Worm (Caenorhabditis elegans) whole organism, L4/young adult: ENCODE data around the gene F28F9.2.

ENCODE experiments used
- W03F9.2 ChIP-seq: fragments of 150-350 bp; optimal IDR thresholded peaks from 2 replicates; lab custom pipeline; 2014; ENCODE audit warnings: missing biosample characterization, missing genetic modification characterization
- dao-5 ChIP-seq: sonication (generic microtip); optimal IDR thresholded peaks from 2 replicates; lab custom pipeline; 2016; ENCODE audit warnings: missing genotype, missing genetic modification characterization, moderate library complexity, missing compliant biosample characterization
- him-1 ChIP-seq: sonication (generic microtip); optimal IDR thresholded peaks from 2 replicates; lab custom pipeline; 2016; ENCODE audit warnings: missing genotype, missing genetic modification reagents, missing genetic modification characterization, missing compliant biosample characterization

The F28F9.2 gene

DNA sequence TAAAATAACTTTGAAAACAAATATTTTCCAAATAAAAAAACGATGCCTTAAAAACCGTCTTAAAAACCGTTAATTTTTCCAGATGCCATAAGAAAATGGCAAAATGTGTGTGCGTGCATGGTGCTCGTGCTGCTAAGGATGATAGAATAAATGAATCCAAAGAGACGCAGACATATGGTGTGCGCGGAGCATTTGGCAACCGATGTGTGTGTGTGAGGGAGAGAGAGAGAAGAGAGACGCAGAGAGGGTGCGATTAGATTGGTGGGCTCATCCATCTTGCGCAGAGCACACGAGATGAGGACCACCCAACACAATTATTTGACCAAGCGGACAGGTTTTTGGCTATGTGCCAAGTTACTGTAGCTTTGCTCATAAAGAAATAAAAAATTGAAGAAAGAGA lies 14.8 kb upstream of the F28F9.2 start:
- TF ChIP-seq dao-5 (tag; lab: Kevin White, UChicago), result no peak
- TF ChIP-seq W03F9.2 (tag; lab: Kevin White, UChicago), result no peak
- no peak for TF ChIP-seq him-1 (tag; lab: Kevin White, UChicago)

DNA sequence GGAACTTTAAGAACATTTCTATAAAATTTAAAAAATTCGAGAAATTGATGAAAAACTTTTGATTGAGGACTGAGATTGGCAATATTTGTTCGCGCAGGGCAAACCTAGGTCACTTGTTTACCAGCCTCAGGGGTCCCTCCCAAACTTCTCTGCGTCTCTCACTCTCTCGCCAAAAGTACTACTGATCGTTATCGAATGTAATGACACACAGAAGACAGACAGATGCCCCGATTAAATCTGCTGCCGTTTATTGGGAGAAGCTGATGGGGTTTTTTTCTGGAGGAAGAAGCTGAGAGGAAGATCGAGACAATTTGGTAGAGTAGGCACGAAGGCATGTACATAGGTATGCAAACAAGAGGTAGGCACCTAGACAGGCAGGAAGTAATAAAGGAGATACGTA lies 14.1 kb upstream of the F28F9.2 start:
- no peak for TF ChIP-seq W03F9.2 (tag; lab: Kevin White, UChicago)
- no peak for TF ChIP-seq dao-5 (tag; lab: Kevin White, UChicago)
- no peak for TF ChIP-seq him-1 (tag; lab: Kevin White, UChicago)

DNA sequence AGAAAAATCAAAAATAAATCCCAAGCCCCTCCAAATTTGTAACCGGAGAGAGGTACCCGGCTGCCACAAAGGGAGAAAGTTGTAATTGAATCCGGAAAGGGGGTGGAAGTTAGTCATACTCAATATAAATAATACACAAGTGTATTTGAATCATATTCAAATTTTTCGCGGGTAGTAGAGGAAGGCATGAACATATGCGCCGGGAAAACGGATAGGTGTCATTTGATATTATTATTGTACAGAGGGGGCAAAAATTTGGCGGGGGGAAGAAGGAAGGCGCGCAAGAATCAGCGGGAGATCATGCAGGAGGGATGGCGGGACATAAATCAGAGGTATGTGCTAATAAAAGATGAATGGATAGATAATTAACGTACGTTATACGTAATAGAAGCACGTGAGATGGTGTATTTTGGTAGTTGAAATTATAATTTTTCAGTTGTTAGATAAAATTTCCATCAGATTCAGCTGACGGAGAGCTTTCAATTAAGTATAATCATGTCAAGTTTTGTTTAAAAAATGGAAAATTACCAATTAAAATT lies 12.9 kb upstream of the F28F9.2 start, which contains the start of gene F28F9.3:
Gene F28F9.3 (plus strand): TSS at position 301 of the 539 bp plus-strand sequence.
- TF ChIP-seq dao-5 (tag; lab: Kevin White, UChicago) (no peak), W03F9.2 (tag; lab: Kevin White, UChicago) (no peak), him-1 (tag; lab: Kevin White, UChicago) (no peak)

DNA sequence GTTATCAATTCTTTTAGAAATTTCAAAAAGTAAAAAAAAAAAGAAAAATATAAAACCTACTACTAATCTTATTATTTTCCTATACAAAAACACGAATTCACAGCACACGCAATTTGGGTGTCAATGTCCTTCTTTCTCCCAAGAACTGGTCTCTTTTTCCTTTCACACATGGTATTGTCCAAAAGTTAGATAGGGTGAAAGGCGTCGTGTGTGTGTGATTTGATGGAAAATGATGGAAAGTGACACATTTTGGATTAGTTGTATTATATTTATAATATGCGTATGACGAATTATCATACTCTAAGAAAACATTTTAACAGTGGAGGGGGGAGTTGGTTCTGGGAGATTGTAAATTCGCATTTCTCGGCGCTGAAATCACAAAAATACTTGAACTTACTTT lies 11.8 kb upstream of the F28F9.2 start:
- TF ChIP-seq W03F9.2 (tag; lab: Kevin White, UChicago), result no peak
- no peak for TF ChIP-seq him-1 (tag; lab: Kevin White, UChicago)
- TF ChIP-seq dao-5 (tag; lab: Kevin White, UChicago), result no peak

DNA sequence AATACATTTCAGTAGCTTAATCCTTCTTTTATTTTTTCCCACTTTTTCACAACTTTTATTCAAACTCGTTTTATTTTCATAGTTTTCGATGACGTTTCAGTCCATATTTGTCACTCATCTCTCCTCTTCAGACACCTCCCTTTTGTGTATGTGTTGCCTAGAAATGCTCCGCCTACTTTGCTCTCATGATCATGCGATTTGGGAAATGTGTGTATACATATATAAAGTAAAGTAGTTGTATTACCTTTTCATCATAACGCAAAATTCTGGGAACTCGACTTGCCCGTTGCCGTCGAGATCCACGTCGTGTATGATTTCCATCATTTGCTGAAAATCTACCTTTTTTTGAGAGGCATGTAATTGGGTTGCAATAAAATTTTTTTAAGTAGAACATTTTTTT lies 7.5 kb upstream of the F28F9.2 start:
- TF ChIP-seq him-1 (tag; lab: Kevin White, UChicago), result no peak
- TF ChIP-seq dao-5 (tag; lab: Kevin White, UChicago), result no peak
- TF ChIP-seq W03F9.2 (tag; lab: Kevin White, UChicago), result no peak

DNA sequence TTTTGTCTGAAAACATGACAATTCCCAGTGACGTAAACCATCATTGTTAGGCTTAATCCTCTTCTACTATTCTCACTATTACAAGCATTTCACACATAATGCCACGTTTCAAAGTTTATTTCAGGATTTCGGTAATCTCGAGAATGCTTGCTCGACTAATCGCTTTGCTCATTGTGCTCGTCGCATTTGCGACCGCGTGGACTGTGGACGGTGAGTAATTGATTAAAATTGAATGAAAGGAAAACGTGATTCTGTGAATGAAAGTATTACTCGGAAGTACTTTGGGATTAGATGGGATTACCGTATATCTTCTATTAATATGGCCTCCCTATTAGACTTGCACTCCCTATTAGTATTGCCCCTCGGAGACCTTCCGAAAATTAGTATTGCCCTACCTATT lies 5.7 kb upstream of the F28F9.2 start:
- TF ChIP-seq dao-5 (tag; lab: Kevin White, UChicago) (no peak), him-1 (tag; lab: Kevin White, UChicago) (no peak), W03F9.2 (tag; lab: Kevin White, UChicago) (no peak)

DNA sequence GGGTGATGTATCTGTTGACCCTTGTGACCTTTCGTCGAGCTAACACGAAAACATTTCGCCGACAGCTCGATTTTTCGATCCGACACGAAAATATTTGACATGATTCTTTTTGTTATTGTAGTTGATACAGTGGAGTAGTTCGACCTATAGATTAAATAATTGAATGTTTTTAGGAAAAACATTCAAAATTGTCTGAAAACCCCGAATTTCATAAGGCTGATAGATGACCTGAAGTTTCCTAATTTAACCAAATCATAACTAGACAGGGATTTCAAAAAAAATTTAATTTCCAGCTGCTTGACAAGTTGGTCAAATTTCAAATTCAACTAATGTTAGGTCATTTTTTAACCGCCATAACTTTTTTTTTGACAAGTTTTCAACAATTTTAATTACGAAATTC lies 4.5 kb upstream of the F28F9.2 start, which contains the start of gene cal-3:
Gene cal-3 (minus strand): TSS at position 101 of the 400 bp plus-strand sequence.
- TF ChIP-seq him-1 (tag; lab: Kevin White, UChicago) (no peak), dao-5 (tag; lab: Kevin White, UChicago) (no peak), W03F9.2 (tag; lab: Kevin White, UChicago) (no peak)

DNA sequence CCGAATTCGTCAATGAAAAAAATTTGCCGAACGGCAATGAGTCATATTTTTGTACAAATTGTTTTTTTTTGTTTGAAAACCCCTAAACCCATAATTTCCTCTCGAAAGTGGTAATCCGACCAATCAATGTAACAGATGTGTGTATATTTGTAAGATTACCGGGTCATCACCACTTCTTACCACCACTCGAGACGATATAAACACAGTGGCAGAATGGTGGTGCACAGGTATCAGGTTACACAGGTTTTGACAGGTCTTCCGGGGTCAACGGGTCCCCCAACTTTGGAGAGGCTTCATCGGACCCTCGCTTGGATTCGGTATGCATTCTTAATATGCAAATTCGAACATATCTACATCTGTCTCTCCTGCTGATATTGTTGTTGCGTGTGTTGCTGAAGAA lies 833 bp upstream of the F28F9.2 start:
- TF ChIP-seq W03F9.2 (tag; lab: Kevin White, UChicago) (no peak), dao-5 (tag; lab: Kevin White, UChicago) (no peak), him-1 (tag; lab: Kevin White, UChicago) (no peak)

DNA sequence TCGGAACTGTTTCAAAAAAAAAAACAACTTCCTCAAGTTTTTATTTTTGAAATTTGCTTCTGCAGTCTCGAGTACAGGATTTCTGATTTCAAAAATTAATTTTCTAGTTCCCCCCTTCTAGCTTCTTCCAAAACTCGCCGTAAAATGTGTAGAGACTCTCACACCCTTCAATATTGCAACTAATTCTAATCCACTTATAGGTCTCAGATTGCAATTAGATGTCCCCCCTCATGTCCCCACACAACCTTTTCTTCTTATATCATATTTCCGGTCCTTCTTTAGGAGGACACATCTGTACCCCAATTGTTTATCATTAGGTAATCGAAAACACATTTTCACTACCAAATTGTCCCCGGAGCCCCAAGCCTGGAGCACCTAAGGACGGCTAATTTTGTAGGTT lies 960 bp downstream of the F28F9.2 start:
- TF ChIP-seq him-1 (tag; lab: Kevin White, UChicago), result no peak
- no peak for TF ChIP-seq dao-5 (tag; lab: Kevin White, UChicago)
- no peak for TF ChIP-seq W03F9.2 (tag; lab: Kevin White, UChicago)

DNA sequence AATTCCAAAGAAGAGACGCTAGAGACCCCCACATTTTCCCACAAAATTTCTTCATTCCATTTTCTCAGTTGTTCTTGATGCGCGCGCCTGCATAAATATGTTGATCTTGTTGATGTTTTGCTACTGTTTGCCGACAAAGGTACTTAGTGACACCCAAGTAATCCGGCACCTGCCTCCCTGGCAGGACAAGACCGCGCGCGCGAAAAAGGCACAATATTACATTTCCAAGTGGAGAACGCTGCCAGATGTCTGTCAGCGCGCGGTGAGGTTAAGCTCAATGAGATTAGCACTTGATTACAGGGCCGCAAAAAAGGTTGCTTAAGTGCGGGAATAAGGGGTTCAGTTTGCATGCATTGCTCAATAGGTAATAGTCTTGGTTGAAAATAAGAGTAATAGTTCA lies 2.1 kb downstream of the F28F9.2 start:
- TF ChIP-seq him-1 (tag; lab: Kevin White, UChicago) (no peak), W03F9.2 (tag; lab: Kevin White, UChicago) (no peak), dao-5 (tag; lab: Kevin White, UChicago) (no peak)

DNA sequence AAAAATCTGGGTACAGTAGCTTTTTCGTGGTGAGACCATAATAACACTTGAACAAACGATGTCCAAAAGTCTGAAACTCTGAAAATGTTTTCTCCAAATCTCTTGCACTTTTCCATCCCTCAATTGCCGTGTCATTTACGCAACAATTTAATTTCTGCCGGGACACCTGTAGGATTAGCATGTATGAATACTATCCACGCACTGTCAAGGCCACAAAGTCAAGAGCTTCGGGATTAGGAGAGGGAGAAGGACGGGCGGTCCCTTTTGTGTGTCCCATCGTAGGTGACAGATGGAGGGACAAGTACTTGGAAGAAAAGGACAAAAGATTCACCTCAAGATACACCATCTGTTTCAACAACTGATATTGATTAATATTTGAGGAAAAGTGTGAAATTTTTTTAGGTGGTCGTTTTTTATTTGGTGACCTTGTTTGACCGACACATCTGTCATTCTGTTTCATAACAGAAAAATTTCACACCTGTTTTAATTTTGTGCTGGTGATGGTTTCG lies 3.6 kb downstream of the F28F9.2 start:
- no peak for TF ChIP-seq dao-5 (tag; lab: Kevin White, UChicago)
- no peak for TF ChIP-seq him-1 (tag; lab: Kevin White, UChicago)
- TF ChIP-seq W03F9.2 (tag; lab: Kevin White, UChicago), result no peak

DNA sequence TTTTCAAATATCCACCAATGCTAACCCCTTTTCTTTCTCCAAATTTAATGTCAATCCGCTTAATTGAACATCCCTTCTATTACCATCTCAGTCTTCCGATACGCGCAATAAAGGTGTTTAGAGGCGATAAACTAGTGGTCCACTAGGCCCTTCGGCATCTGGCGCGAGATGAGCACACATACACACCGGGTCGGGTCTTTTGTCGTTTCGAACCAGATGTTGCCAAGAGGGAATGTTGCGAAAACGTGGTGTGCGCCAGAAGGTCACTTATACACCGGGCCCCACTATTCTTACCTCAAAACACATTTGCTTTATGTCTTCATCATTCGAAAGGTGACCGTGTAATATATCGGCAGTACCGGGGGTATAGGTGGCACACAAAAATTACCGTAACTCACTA lies 4.5 kb downstream of the F28F9.2 start:
- TF ChIP-seq dao-5 (tag; lab: Kevin White, UChicago) (no peak), him-1 (tag; lab: Kevin White, UChicago) (no peak), W03F9.2 (tag; lab: Kevin White, UChicago) (no peak)

DNA sequence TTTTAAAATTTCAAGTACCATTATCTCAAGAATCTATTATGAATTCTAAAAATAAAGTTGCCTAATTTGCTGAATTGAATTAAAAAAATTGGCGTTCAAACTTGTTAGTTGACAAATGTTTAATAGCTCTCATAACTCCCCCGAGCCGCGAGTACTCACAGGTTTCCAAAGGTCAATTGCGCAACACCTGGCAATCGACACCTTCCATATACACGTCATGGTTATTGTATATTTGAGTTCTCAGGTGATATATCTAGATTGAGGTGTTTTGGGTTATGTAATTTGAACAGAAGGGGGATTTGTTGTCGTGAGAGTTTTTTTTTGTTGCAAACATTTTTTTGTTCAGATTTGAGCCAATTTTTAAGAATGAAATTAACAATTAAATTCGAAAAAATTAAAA lies 5.1 kb downstream of the F28F9.2 start:
- TF ChIP-seq him-1 (tag; lab: Kevin White, UChicago) (no peak), W03F9.2 (tag; lab: Kevin White, UChicago) (no peak), dao-5 (tag; lab: Kevin White, UChicago) (no peak)

DNA sequence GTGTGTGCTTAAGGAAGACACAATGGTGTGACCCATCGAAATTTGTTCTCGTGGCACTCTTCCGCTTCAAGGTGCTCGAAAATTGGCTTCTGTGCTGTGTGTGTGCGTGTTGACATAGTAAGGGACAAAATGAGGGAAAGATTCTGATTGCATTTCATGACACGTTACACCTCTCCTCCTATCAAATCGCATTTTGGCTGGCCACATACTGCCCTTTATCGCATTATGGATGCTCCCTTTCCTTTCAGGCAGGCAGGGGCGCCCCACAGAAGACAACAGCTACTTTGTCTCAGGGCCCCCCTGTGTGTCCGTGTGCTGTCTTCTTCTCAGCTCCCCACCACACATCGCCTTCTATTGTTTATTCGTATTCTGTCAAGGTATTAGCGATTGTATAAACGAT lies 8.0 kb downstream of the F28F9.2 start:
- no peak for TF ChIP-seq him-1 (tag; lab: Kevin White, UChicago)
- TF ChIP-seq W03F9.2 (tag; lab: Kevin White, UChicago), result no peak
- TF ChIP-seq dao-5 (tag; lab: Kevin White, UChicago), result no peak
